Fruit fly (Drosophila melanogaster): ENCODE measurements around the gene CG7131.
A peak's percentile ranks its signal among the peaks of the same experiment; 100 is the strongest.

Gene CG7131

DNA sequence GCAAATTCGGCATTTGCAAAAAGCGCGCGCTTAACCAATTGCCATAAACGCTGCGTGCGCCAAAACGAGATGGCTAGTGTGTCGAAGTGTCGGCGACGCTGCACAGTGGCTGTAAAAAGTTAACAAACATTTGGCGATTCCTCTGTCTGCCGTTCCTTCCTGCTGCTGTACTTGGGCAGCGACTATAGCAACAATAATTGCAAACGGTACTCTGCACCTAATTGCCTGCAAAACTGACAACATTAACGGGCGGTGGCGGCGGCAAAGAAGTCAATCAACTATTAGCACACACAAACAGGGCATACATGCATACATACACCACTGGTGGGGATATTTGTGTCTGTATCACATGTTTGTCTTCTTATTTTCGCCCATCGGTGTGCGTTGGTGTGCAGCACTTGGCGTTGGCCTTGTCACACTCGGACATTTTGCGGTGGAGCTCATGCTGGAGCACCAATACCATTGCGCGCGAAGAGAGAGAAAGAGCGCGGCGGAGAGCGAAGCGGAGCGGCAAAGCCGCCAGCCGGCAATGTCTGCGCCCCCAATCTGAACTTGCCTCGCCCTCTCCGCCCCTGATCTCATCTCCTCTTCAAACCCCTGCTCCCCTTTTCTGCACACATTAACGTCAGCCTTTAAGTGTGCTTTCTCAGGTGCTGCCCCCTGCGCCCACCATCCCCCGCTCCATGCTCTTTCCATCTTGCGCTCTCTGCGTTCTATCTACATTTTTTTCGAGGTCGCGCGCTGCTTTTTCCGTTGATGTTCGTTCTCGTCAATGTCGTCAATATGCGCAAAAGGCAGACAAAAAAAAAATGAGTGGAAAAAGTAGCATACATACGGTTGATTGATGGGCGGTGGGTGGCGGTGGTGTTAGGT, 44.2 kb downstream of the CG7131 start (continued):
- TF ChIP-seq pzg (GFP tag; optimal IDR thresholded peaks at IDR 0.05) = peak; percentile 8
- TF ChIP-seq Six4 (GFP tag; optimal IDR thresholded peaks at IDR 0.05) = no peak
- TF ChIP-seq TFAM (GFP tag; optimal IDR thresholded peaks at IDR 0.05) = no peak
- no peak for TF ChIP-seq CG17385 (GFP tag; optimal IDR thresholded peaks at IDR 0.05)
- TF ChIP-seq CG2116 (GFP tag; optimal IDR thresholded peaks at IDR 0.05) = no peak
- no peak for TF ChIP-seq CG10366 (GFP tag; IDR thresholded peaks at IDR 0.05)
- TF ChIP-seq chm (GFP tag; IDR thresholded peaks at IDR 0.05) = no peak; the same call in 1 of the 2 replicates
- no peak for TF ChIP-seq E2f2 (GFP tag; IDR thresholded peaks at IDR 0.05)
- TF ChIP-seq zen (tag; optimal IDR thresholded peaks at IDR 0.05) = no peak
- TF ChIP-seq luna (GFP tag; optimal IDR thresholded peaks at IDR 0.05) = no peak
- TF ChIP-seq zf30C (GFP tag; optimal IDR thresholded peaks at IDR 0.05) = no peak
- no peak for TF ChIP-seq fd3F (GFP tag; optimal IDR thresholded peaks at IDR 0.05)
- no peak for TF ChIP-seq CG9817 (tag; optimal IDR thresholded peaks at IDR 0.05)
- TF ChIP-seq wor (GFP tag; IDR thresholded peaks at IDR 0.05) = no peak
- TF ChIP-seq CG13296 (GFP tag; optimal IDR thresholded peaks at IDR 0.05) = no peak
- TF ChIP-seq CG33213 (GFP tag; optimal IDR thresholded peaks at IDR 0.05) = no peak
- TF ChIP-seq Pdp1 (GFP tag; optimal IDR thresholded peaks at IDR 0.05) = no peak
- TF ChIP-seq Stat92E (GFP tag; optimal IDR thresholded peaks at IDR 0.05) = no peak
- TF ChIP-seq z (GFP tag; IDR thresholded peaks at IDR 0.05) = peak; percentile 51; the same call in 1 of the 3 replicates
- peak; percentile 61 for TF ChIP-seq nom (GFP tag; optimal IDR thresholded peaks at IDR 0.05)
- TF ChIP-seq CG11247 (GFP tag; IDR thresholded peaks at IDR 0.05) = no peak
- no peak; the same call in 1 of the 2 replicates for TF ChIP-seq Drgx (GFP tag; IDR thresholded peaks at IDR 0.05)
- TF ChIP-seq nau (GFP tag; optimal IDR thresholded peaks at IDR 0.05) = peak; percentile 28
- TF ChIP-seq abd-A (tag; optimal IDR thresholded peaks at IDR 0.05) = peak; percentile 91
- no peak for TF ChIP-seq sob (GFP tag; IDR thresholded peaks at IDR 0.05)
- no peak for TF ChIP-seq Max (GFP tag; optimal IDR thresholded peaks at IDR 0.05)
- peak; percentile 55 for TF ChIP-seq CG12769 (tag; optimal IDR thresholded peaks at IDR 0.05)
- no peak for TF ChIP-seq trh (GFP tag; optimal IDR thresholded peaks at IDR 0.05)
- no peak for TF ChIP-seq CG15514 (GFP tag; optimal IDR thresholded peaks at IDR 0.05)
- no peak for TF ChIP-seq Lhr (GFP tag; optimal IDR thresholded peaks at IDR 0.05)
- TF ChIP-seq CG2120 (GFP tag; optimal IDR thresholded peaks at IDR 0.05) = peak; percentile 37
- no peak for TF ChIP-seq Oaz (GFP tag; IDR thresholded peaks at IDR 0.05)
- TF ChIP-seq Deaf1 (tag; optimal IDR thresholded peaks at IDR 0.05) = peak; percentile 15
- TF ChIP-seq Rx (GFP tag; IDR thresholded peaks at IDR 0.05) = no peak
- no peak for TF ChIP-seq ranshi (GFP tag; IDR thresholded peaks at IDR 0.05)
- no peak for TF ChIP-seq CG8924 (tag; optimal IDR thresholded peaks at IDR 0.05)
- TF ChIP-seq BEAF-32 (GFP tag; optimal IDR thresholded peaks at IDR 0.05) = no peak
- no peak for TF ChIP-seq Hr39 (optimal IDR thresholded peaks at IDR 0.05)
- TF ChIP-seq disco-r (GFP tag; optimal IDR thresholded peaks at IDR 0.05) = no peak
- TF ChIP-seq Asciz (GFP tag; optimal IDR thresholded peaks at IDR 0.05) = no peak
- TF ChIP-seq HLH3B (GFP tag; IDR thresholded peaks at IDR 0.05) = no peak
- TF ChIP-seq MTF-1 (GFP tag; optimal IDR thresholded peaks at IDR 0.05; ENCODE audit: borderline replicate concordance) = no peak
- TF ChIP-seq CG42726 (GFP tag; IDR thresholded peaks at IDR 0.05; ENCODE audit: partially characterized antibody) = peak; percentile 53; the same call in 1 of the 2 replicates
- peak; percentile 3 for TF ChIP-seq org-1 (GFP tag; optimal IDR thresholded peaks at IDR 0.05)
- TF ChIP-seq sd (tag; optimal IDR thresholded peaks at IDR 0.05) = no peak
- no peak for TF ChIP-seq bab2 (GFP tag; optimal IDR thresholded peaks at IDR 0.05)
- no peak for TF ChIP-seq tx (GFP tag; optimal IDR thresholded peaks at IDR 0.05)
- no peak for TF ChIP-seq emc (GFP tag; optimal IDR thresholded peaks at IDR 0.05)
- peak; percentile 44; the same call in 1 of the 3 replicates for TF ChIP-seq CG34422 (GFP tag; IDR thresholded peaks at IDR 0.05)

All from whole organism, embryonic.